Worm (Caenorhabditis elegans) whole organism, young adult: ENCODE results near the gene Y71H2AL.4.

ENCODE experiments used
- C06A6.2 ChIP-seq: fragments of 200-800 bp; sonication (Bioruptor generic); conservative IDR thresholded peaks from 2 replicates; pipeline ENCODE4 v1.3.6; 2022; ENCODE audit warnings: missing genetic modification characterization, missing compliant biosample characterization
- T07F8.4 ChIP-seq: sonication (generic microtip); optimal IDR thresholded peaks from 2 replicates; lab custom pipeline; 2016; ENCODE audit warnings: mild to moderate bottlenecking, missing genetic modification characterization, moderate library complexity, missing compliant biosample characterization
- attf-5 ChIP-seq: fragments of 200-800 bp; sonication (Bioruptor generic); optimal IDR thresholded peaks from 2 replicates; lab custom pipeline; 2018; ENCODE audit warnings: mild to moderate bottlenecking, missing genetic modification characterization, missing compliant biosample characterization
- cebp-1 ChIP-seq, 2 experiments: fragments of 200-800 bp in 1 of 2; sonication (Bioruptor generic) in 1 of 2; sonication (generic microtip) in 1 of 2; IDR thresholded peaks in 1 of 2; optimal IDR thresholded peaks in 1 of 2; 2 replicates each; pipeline versions ENCODE4 v1.3.6 to Lab custom; 2017 to 2022; ENCODE audit warnings: missing compliant biosample characterization in 2 of 2, missing genetic modification characterization in 2 of 2, mild to moderate bottlenecking in 1 of 2, missing genetic modification reagents in 1 of 2, moderate library complexity in 1 of 2
- cebp-2 ChIP-seq: fragments of 200-800 bp; sonication (Bioruptor generic); IDR thresholded peaks from 2 replicates; pipeline ENCODE4 v1.3.6; 2022; ENCODE audit warnings: missing genetic modification characterization, missing compliant biosample characterization
- ceh-40 ChIP-seq: fragments of 200-800 bp; sonication (Bioruptor generic); IDR thresholded peaks from 2 replicates; pipeline ENCODE4 v1.3.6; 2022; ENCODE audit warnings: missing genetic modification characterization, missing compliant biosample characterization
- ceh-91 ChIP-seq: fragments of 200-800 bp; sonication (Bioruptor generic); IDR thresholded peaks from 2 replicates; pipeline ENCODE4 v1.3.6; 2022; ENCODE audit warnings: missing genetic modification reagents, missing genetic modification characterization, missing compliant biosample characterization
- dox-1 ChIP-seq: fragments of 200-800 bp; sonication (Bioruptor generic); IDR thresholded peaks from 2 replicates; pipeline ENCODE4 v1.3.6; 2022; ENCODE audit warnings: missing genetic modification reagents, missing genetic modification characterization, missing compliant biosample characterization
- dpff-1 ChIP-seq: sonication (generic microtip); optimal IDR thresholded peaks from 2 replicates; lab custom pipeline; 2017; ENCODE audit warnings: mild to moderate bottlenecking, missing genetic modification characterization, missing compliant biosample characterization
- egl-18 ChIP-seq: fragments of 200-800 bp; sonication (Bioruptor generic); IDR thresholded peaks from 2 replicates; pipeline ENCODE4 v1.3.6; 2022; ENCODE audit warnings: missing genetic modification reagents, missing genetic modification characterization, missing compliant biosample characterization
- egl-44 ChIP-seq: fragments of 200-800 bp; sonication (Bioruptor generic); IDR thresholded peaks from 2 replicates; pipeline ENCODE4 v1.3.6; 2022; ENCODE audit warnings: missing genetic modification reagents, missing genetic modification characterization, missing compliant biosample characterization
- him-1 ChIP-seq: sonication (generic microtip); optimal IDR thresholded peaks from 2 replicates; lab custom pipeline; 2016; ENCODE audit warnings: missing genotype, missing genetic modification reagents, missing genetic modification characterization, missing compliant biosample characterization
- hlh-26 ChIP-seq: fragments of 200-800 bp; sonication (Bioruptor generic); conservative IDR thresholded peaks from 2 replicates; pipeline ENCODE4 v1.3.6; 2022; ENCODE audit warnings: missing genetic modification reagents, missing genetic modification characterization, missing compliant biosample characterization
- hrde-1 ChIP-seq: sonication (generic microtip); optimal IDR thresholded peaks from 2 replicates; lab custom pipeline; 2016; ENCODE audit warnings: missing genetic modification characterization, mild to moderate bottlenecking, missing compliant biosample characterization, moderate library complexity, missing genotype, missing genetic modification reagents, borderline replicate concordance
- hsf-1 ChIP-seq: fragments of 200-800 bp; sonication (Bioruptor generic); IDR thresholded peaks from 2 replicates; pipeline ENCODE4 v1.3.6; 2022; ENCODE audit warnings: missing genetic modification reagents, missing genetic modification characterization, missing compliant biosample characterization
- let-607 ChIP-seq, 2 experiments: fragments of 200-800 bp in 1 of 2; sonication (Bioruptor generic) in 1 of 2; sonication (generic microtip) in 1 of 2; optimal IDR thresholded peaks; 2 replicates each; lab custom pipeline; 2016 to 2018; ENCODE audit warnings: mild to moderate bottlenecking in 2 of 2, missing compliant biosample characterization in 2 of 2, missing genetic modification characterization in 2 of 2, moderate library complexity in 2 of 2, missing genotype in 1 of 2
- lin-26 ChIP-seq: fragments of 200-800 bp; sonication (Bioruptor generic); IDR thresholded peaks from 2 replicates; pipeline ENCODE4 v1.3.6; 2022; ENCODE audit warnings: missing genetic modification reagents, missing genetic modification characterization, missing compliant biosample characterization
- lin-40 ChIP-seq: sonication (generic microtip); optimal IDR thresholded peaks from 2 replicates; lab custom pipeline; 2016; ENCODE audit warnings: missing genetic modification characterization, mild to moderate bottlenecking, missing compliant biosample characterization, missing genotype, missing genetic modification reagents
- madf-10 ChIP-seq: sonication (generic microtip); optimal IDR thresholded peaks from 2 replicates; lab custom pipeline; 2016; ENCODE audit warnings: mild to moderate bottlenecking, missing genetic modification characterization, missing compliant biosample characterization
- mxl-1 ChIP-seq: sonication (generic microtip); optimal IDR thresholded peaks from 2 replicates; lab custom pipeline; 2016; ENCODE audit warnings: missing genetic modification characterization, missing compliant biosample characterization
- nhr-179 ChIP-seq: sonication (generic microtip); optimal IDR thresholded peaks from 2 replicates; lab custom pipeline; 2016; ENCODE audit warnings: mild to moderate bottlenecking, missing genetic modification characterization, missing compliant biosample characterization
- nhr-80 ChIP-seq: sonication (generic microtip); optimal IDR thresholded peaks from 2 replicates; lab custom pipeline; 2016; ENCODE audit warnings: missing genetic modification characterization, missing compliant biosample characterization
- nhr-90 ChIP-seq: sonication (generic microtip); optimal IDR thresholded peaks from 2 replicates; lab custom pipeline; 2016; ENCODE audit warnings: missing genotype, mild to moderate bottlenecking, missing genetic modification characterization, missing compliant biosample characterization
- pbrm-1 ChIP-seq: fragments of 200-800 bp; sonication (Bioruptor generic); IDR thresholded peaks from 2 replicates; pipeline ENCODE4 v1.3.6; 2022; ENCODE audit warnings: missing genetic modification reagents, missing genetic modification characterization, missing compliant biosample characterization
- rpc-1 ChIP-seq, 2 experiments: fragments of 150-350 bp in 1 of 2; sonication (generic microtip) in 1 of 2; optimal IDR thresholded peaks; 2 replicates each; lab custom pipeline; 2014 to 2018; ENCODE audit warnings: missing biosample characterization in 1 of 2, missing genetic modification characterization in 1 of 2, missing genetic modification reagents in 1 of 2, missing genotype in 1 of 2
- sea-2 ChIP-seq: fragments of 200-800 bp; sonication (Bioruptor generic); IDR thresholded peaks from 2 replicates; pipeline ENCODE4 v1.3.6; 2022; ENCODE audit warnings: missing genetic modification characterization, missing compliant biosample characterization
- tbp1 ChIP-seq: fragments of 200-800 bp; sonication (Bioruptor generic); optimal IDR thresholded peaks from 2 replicates; lab custom pipeline; 2018; ENCODE audit warnings: mild to moderate bottlenecking, missing genetic modification characterization, missing compliant biosample characterization
- tbx-9 ChIP-seq: sonication (generic microtip); optimal IDR thresholded peaks from 2 replicates; lab custom pipeline; 2016; ENCODE audit warnings: borderline replicate concordance, missing genetic modification characterization, inconsistent platforms, missing compliant biosample characterization
- unc-62 ChIP-seq: fragments of 150-350 bp; optimal IDR thresholded peaks from 2 replicates; lab custom pipeline; 2014; ENCODE audit warnings: missing biosample characterization, missing genetic modification reagents, missing genetic modification characterization

The Y71H2AL.4 gene

ce11 chrIII:2652704-2653566 is 33.3 kb upstream of the Y71H2AL.4 start:
- no peak for TF ChIP-seq rpc-1 (optimal IDR thresholded peaks at IDR 0.05; lab: Kevin White, UChicago)
- TF ChIP-seq rpc-1 (tag; optimal IDR thresholded peaks at IDR 0.05; lab: Kevin White, UChicago) = peak; percentile 54
- TF ChIP-seq cebp-1 (GFP tag; IDR thresholded peaks at IDR 0.05; lab: Robert Waterston, UW) = no peak
- TF ChIP-seq cebp-1 (tag; optimal IDR thresholded peaks at IDR 0.05; lab: Kevin White, UChicago) = peak; percentile 11
- no peak for TF ChIP-seq madf-10 (tag; lab: Kevin White, UChicago)
- peak; percentile 76 for TF ChIP-seq tbp1
- no peak for TF ChIP-seq T07F8.4 (tag; lab: Kevin White, UChicago)

ce11 chrIII:2656168-2656567 is 30.0 kb upstream of the Y71H2AL.4 start:
- peak; percentile 1 for TF ChIP-seq lin-40 (tag; lab: Kevin White, UChicago)
- no peak for TF ChIP-seq nhr-179 (tag; lab: Kevin White, UChicago)

- no peak for TF ChIP-seq sea-2 (GFP tag; lab: Robert Waterston, UW)
- TF ChIP-seq mxl-1 = no peak
- no peak for TF ChIP-seq dpff-1 (tag; lab: Kevin White, UChicago)
- no peak for TF ChIP-seq unc-62
- no peak for TF ChIP-seq let-607 (tag; optimal IDR thresholded peaks at IDR 0.05; lab: Kevin White, UChicago)
- TF ChIP-seq him-1 (tag; lab: Kevin White, UChicago) = no peak
- no peak for TF ChIP-seq hsf-1 (GFP tag; lab: Robert Waterston, UW)
- TF ChIP-seq egl-44 (GFP tag; lab: Robert Waterston, UW) = no peak
- no peak for TF ChIP-seq tbx-9 (tag; lab: Kevin White, UChicago)
- TF ChIP-seq pbrm-1 (GFP tag; lab: Robert Waterston, UW) = no peak
- no peak for TF ChIP-seq lin-40 (tag; lab: Kevin White, UChicago)
- TF ChIP-seq cebp-2 (GFP tag; lab: Robert Waterston, UW) = no peak
- no peak for TF ChIP-seq madf-10 (tag; lab: Kevin White, UChicago)
- TF ChIP-seq egl-18 (GFP tag; lab: Robert Waterston, UW) = no peak
- TF ChIP-seq ceh-91 (GFP tag; lab: Robert Waterston, UW) = no peak
These were observed 28.4 kb upstream of the Y71H2AL.4 start, which contains the start of gene let-805 for ce11 chrIII:2657783-2658182. TSS of gene let-805 (plus strand) at chrIII:2658083.

- TF ChIP-seq ceh-40 (GFP tag; lab: Robert Waterston, UW) (no peak), attf-5 (no peak), lin-26 (GFP tag; lab: Robert Waterston, UW) (0 out of 2 replicates have a peak, but pooled peaks have one; percentile 16), C06A6.2 (GFP tag; lab: Robert Waterston, UW) (no peak), nhr-90 (tag; lab: Kevin White, UChicago) (no peak)
These were observed 10.8 kb upstream of the Y71H2AL.4 start for ce11 chrIII:2675449-2675848.

ce11 chrIII:2676097-2676496 is 10.1 kb upstream of the Y71H2AL.4 start:
- TF ChIP-seq hlh-26 (no peak), dox-1 (GFP tag; lab: Robert Waterston, UW) (peak; percentile 63), hrde-1 (no peak), let-607 (tag; optimal IDR thresholded peaks at IDR 0.05; lab: Kevin White, UChicago) (peak in 1 of 2 experiments; percentile 25), nhr-80 (peak; percentile 73), attf-5 (peak; percentile 8)
